Fruit fly (Drosophila melanogaster) whole organism, embryonic: ENCODE measurements around the gene CG32700.

ENCODE experiments used
- Atf-2 ChIP-seq: fragments of 200-800 bp; sonication (Bioruptor generic); optimal IDR thresholded peaks from 2 replicates; lab custom pipeline; 2016; ENCODE audit warnings: missing biosample characterization, missing genetic modification characterization
- Blimp-1 ChIP-seq: fragments of 200-800 bp; sonication (Bioruptor generic); optimal IDR thresholded peaks from 3 replicates; lab custom pipeline; 2018; ENCODE audit warnings: missing biosample characterization, missing genetic modification characterization, mild to moderate bottlenecking, moderate library complexity, missing genetic modification reagents
- CG10267 ChIP-seq: fragments of 200-800 bp; sonication (Bioruptor generic); optimal IDR thresholded peaks from 2 replicates; lab custom pipeline; 2018; ENCODE audit warnings: missing biosample characterization, mild to moderate bottlenecking, missing genetic modification characterization, moderate library complexity
- CG10543 ChIP-seq: fragments of 200-800 bp; sonication (Bioruptor generic); optimal IDR thresholded peaks from 3 replicates; lab custom pipeline; 2017; ENCODE audit warnings: missing biosample characterization, mild to moderate bottlenecking, missing genetic modification characterization, moderate library complexity
- CG10979 ChIP-seq: fragments of 200-800 bp; sonication (Bioruptor generic); optimal IDR thresholded peaks from 2 replicates; lab custom pipeline; 2018; ENCODE audit warnings: missing biosample characterization, mild to moderate bottlenecking, missing genetic modification characterization, moderate library complexity
- CG12769 ChIP-seq: fragments of 200-800 bp; sonication (Bioruptor generic); optimal IDR thresholded peaks from 2 replicates; lab custom pipeline; 2019; ENCODE audit warnings: missing biosample characterization, mild to moderate bottlenecking, missing genetic modification characterization, moderate library complexity
- CG14710 ChIP-seq: fragments of 200-800 bp; sonication (Bioruptor generic); optimal IDR thresholded peaks from 3 replicates; lab custom pipeline; 2019; ENCODE audit warnings: missing biosample characterization, mild to moderate bottlenecking, missing genetic modification characterization, moderate library complexity
- CG1603 ChIP-seq: fragments of 200-800 bp; sonication (Bioruptor generic); optimal IDR thresholded peaks from 2 replicates; lab custom pipeline; 2019; ENCODE audit warnings: missing biosample characterization, mild to moderate bottlenecking, missing genetic modification characterization, moderate library complexity
- CG16779 ChIP-seq: fragments of 200-800 bp; sonication (Bioruptor generic); IDR thresholded peaks from 2 replicates; pipeline ENCODE4 v1.3.6; 2022; ENCODE audit warnings: missing biosample characterization, missing genetic modification characterization
- CG30403 ChIP-seq: fragments of 200-800 bp; sonication (Bioruptor generic); optimal IDR thresholded peaks from 3 replicates; lab custom pipeline; 2016; ENCODE audit warnings: missing biosample characterization, missing genetic modification characterization
- CG4854 ChIP-seq: fragments of 200-800 bp; sonication (Bioruptor generic); optimal IDR thresholded peaks from 2 replicates; lab custom pipeline; 2016; ENCODE audit warnings: missing biosample characterization, missing genetic modification characterization, inconsistent platforms
- CG6689 ChIP-seq: fragments of 200-800 bp; sonication (Bioruptor generic); IDR thresholded peaks from 2 replicates; pipeline ENCODE4 v1.3.6; 2022; ENCODE audit warnings: missing biosample characterization, missing genetic modification characterization
- CG7928 ChIP-seq: fragments of 200-800 bp; sonication (Bioruptor generic); optimal IDR thresholded peaks from 2 replicates; lab custom pipeline; 2017; ENCODE audit warnings: missing biosample characterization, mild to moderate bottlenecking, missing genetic modification characterization
- CHES-1-like ChIP-seq: fragments of 200-800 bp; sonication (Bioruptor generic); optimal IDR thresholded peaks from 2 replicates; lab custom pipeline; 2016; ENCODE audit warnings: missing biosample characterization, missing genetic modification characterization
- Camta ChIP-seq: fragments of 200-800 bp; sonication (Bioruptor generic); optimal IDR thresholded peaks from 2 replicates; lab custom pipeline; 2016; ENCODE audit warnings: missing biosample characterization, missing genetic modification characterization
- Deaf1 ChIP-seq: fragments of 200-800 bp; optimal IDR thresholded peaks from 3 replicates; lab custom pipeline; 2019; ENCODE audit warnings: missing biosample characterization, mild to moderate bottlenecking, missing genetic modification characterization, moderate library complexity
- Dip3 ChIP-seq: fragments of 200-800 bp; sonication (Bioruptor generic); optimal IDR thresholded peaks from 3 replicates; lab custom pipeline; 2016; ENCODE audit warnings: missing biosample characterization, missing genetic modification characterization
- Dp ChIP-seq: fragments of 200-800 bp; sonication (Bioruptor generic); optimal IDR thresholded peaks from 2 replicates; lab custom pipeline; 2018; ENCODE audit warnings: missing biosample characterization, mild to moderate bottlenecking, missing genetic modification characterization, moderate library complexity
- Gug ChIP-seq: fragments of 200-800 bp; sonication (Bioruptor generic); IDR thresholded peaks from 4 replicates; pipeline ENCODE4 v1.3.6; 2022; ENCODE audit warnings: missing biosample characterization, missing genetic modification characterization
- H2.0 ChIP-seq: fragments of 200-800 bp; sonication (Bioruptor generic); IDR thresholded peaks from 2 replicates; pipeline ENCODE4 v1.3.6; 2022; ENCODE audit warnings: missing biosample characterization, missing genetic modification characterization
- HmgD ChIP-seq: fragments of 200-800 bp; sonication (Bioruptor generic); optimal IDR thresholded peaks from 3 replicates; lab custom pipeline; 2016; ENCODE audit warnings: missing biosample characterization, missing genetic modification characterization
- Jarid2 ChIP-seq: fragments of 200-800 bp; sonication (Bioruptor generic); optimal IDR thresholded peaks from 3 replicates; lab custom pipeline; 2017; ENCODE audit warnings: mild to moderate bottlenecking, missing biosample characterization, missing genetic modification reagents, missing genetic modification characterization
- MBD-R2 ChIP-seq: fragments of 200-800 bp; sonication (Bioruptor generic); IDR thresholded peaks from 2 replicates; pipeline ENCODE4 v1.3.6; 2022; ENCODE audit warnings: missing biosample characterization, missing genetic modification characterization
- Med ChIP-seq: fragments of 200-800 bp; sonication (Bioruptor generic); peaks from one replicate; lab custom pipeline; 2016; ENCODE audit warnings: missing biosample characterization, missing genetic modification characterization, mild to moderate bottlenecking, inconsistent platforms, moderate library complexity
- Oaz ChIP-seq: fragments of 200-800 bp; sonication (Bioruptor generic); IDR thresholded peaks from 2 replicates; pipeline ENCODE4 v1.3.6; 2022; ENCODE audit warnings: missing biosample characterization, missing genetic modification characterization
- Pdp1 ChIP-seq, 2 experiments: fragments of 200-800 bp; sonication (Bioruptor generic); optimal IDR thresholded peaks; 3 replicates each; lab custom pipeline; 2016; ENCODE audit warnings: missing biosample characterization in 2 of 2, missing genetic modification characterization in 2 of 2, mild to moderate bottlenecking in 1 of 2, moderate library complexity in 1 of 2
- Poxn ChIP-seq: fragments of 200-800 bp; sonication (Bioruptor generic); IDR thresholded peaks from 2 replicates; pipeline ENCODE4 v1.3.6; 2022; ENCODE audit warnings: missing biosample characterization, missing genetic modification characterization
- Sry-β ChIP-seq: fragments of 200-800 bp; sonication (Bioruptor generic); optimal IDR thresholded peaks from 2 replicates; lab custom pipeline; 2018; ENCODE audit warnings: missing biosample characterization, mild to moderate bottlenecking, missing genetic modification characterization, moderate library complexity
- Tbp ChIP-seq: fragments of >200 bp; optimal IDR thresholded peaks from 2 replicates; lab custom pipeline; 2018; ENCODE audit warnings: missing biosample characterization, missing genetic modification characterization
- bigmax ChIP-seq: fragments of 200-800 bp; sonication (Bioruptor generic); optimal IDR thresholded peaks from 2 replicates; lab custom pipeline; 2018; ENCODE audit warnings: missing biosample characterization, mild to moderate bottlenecking, missing genetic modification characterization
- cg ChIP-seq: fragments of 200-800 bp; sonication (Bioruptor generic); optimal IDR thresholded peaks from 3 replicates; lab custom pipeline; 2019; ENCODE audit warnings: missing biosample characterization, mild to moderate bottlenecking, missing genetic modification characterization, moderate library complexity
- dmrt11E ChIP-seq: fragments of 200-800 bp; sonication (Bioruptor generic); optimal IDR thresholded peaks from 3 replicates; lab custom pipeline; 2018; ENCODE audit warnings: missing biosample characterization, mild to moderate bottlenecking, missing genetic modification characterization, moderate library complexity
- emc ChIP-seq: fragments of 200-800 bp; sonication (Bioruptor generic); optimal IDR thresholded peaks from 2 replicates; lab custom pipeline; 2016; ENCODE audit warnings: missing biosample characterization, missing genetic modification characterization
- ewg ChIP-seq: fragments of 200-800 bp; sonication (Bioruptor generic); optimal IDR thresholded peaks from 3 replicates; lab custom pipeline; 2017; ENCODE audit warnings: mild to moderate bottlenecking, missing biosample characterization, missing genetic modification reagents, missing genetic modification characterization
- exex ChIP-seq: fragments of 200-800 bp; sonication (Bioruptor generic); optimal IDR thresholded peaks from 4 replicates; lab custom pipeline; 2018; ENCODE audit warnings: missing biosample characterization, mild to moderate bottlenecking, missing genetic modification characterization, moderate library complexity
- grau ChIP-seq: fragments of 200-800 bp; optimal IDR thresholded peaks from 3 replicates; lab custom pipeline; 2019; ENCODE audit warnings: missing biosample characterization, mild to moderate bottlenecking, missing genetic modification characterization, moderate library complexity
- hb ChIP-seq: fragments of 200-800 bp; sonication (Bioruptor generic); IDR thresholded peaks from 3 replicates; pipeline ENCODE4 v1.3.6; 2022; ENCODE audit warnings: missing biosample characterization, missing genetic modification characterization; ENCODE audit not compliant: partially characterized antibody
- ken ChIP-seq: fragments of 200-800 bp; sonication (Bioruptor generic); IDR thresholded peaks from 3 replicates; pipeline ENCODE4 v1.3.6; 2022; ENCODE audit warnings: missing biosample characterization, missing genetic modification characterization
- mirr ChIP-seq: fragments of 200-800 bp; sonication (Bioruptor generic); optimal IDR thresholded peaks from 3 replicates; lab custom pipeline; 2018; ENCODE audit warnings: missing biosample characterization, mild to moderate bottlenecking, missing genetic modification characterization
- nom ChIP-seq: fragments of 200-800 bp; sonication (Bioruptor generic); optimal IDR thresholded peaks from 2 replicates; lab custom pipeline; 2017; ENCODE audit warnings: missing biosample characterization, missing genetic modification characterization, mild to moderate bottlenecking, moderate library complexity, missing genetic modification reagents
- oc ChIP-seq: fragments of 200-800 bp; sonication (Bioruptor generic); optimal IDR thresholded peaks from 2 replicates; lab custom pipeline; 2018; ENCODE audit warnings: missing biosample characterization, mild to moderate bottlenecking, missing genetic modification characterization, moderate library complexity
- otp ChIP-seq: fragments of 200-800 bp; sonication (Bioruptor generic); IDR thresholded peaks from 3 replicates; pipeline ENCODE4, ENCODE4 v1.3.6; 2022; ENCODE audit warnings: missing biosample characterization, missing genetic modification characterization
- p53 ChIP-seq: fragments of 200-800 bp; sonication (Bioruptor generic); optimal IDR thresholded peaks from 2 replicates; lab custom pipeline; 2016; ENCODE audit warnings: missing biosample characterization, missing genetic modification characterization
- pzg ChIP-seq: fragments of 200-800 bp; sonication (Bioruptor generic); optimal IDR thresholded peaks from 3 replicates; lab custom pipeline; 2018; ENCODE audit warnings: missing biosample characterization, mild to moderate bottlenecking, missing genetic modification characterization, moderate library complexity
- repo ChIP-seq: fragments of 200-800 bp; sonication (Bioruptor generic); optimal IDR thresholded peaks from 2 replicates; lab custom pipeline; 2016; ENCODE audit warnings: missing biosample characterization, missing genetic modification characterization
- seq ChIP-seq: fragments of 200-800 bp; sonication (Bioruptor generic); IDR thresholded peaks from 2 replicates; pipeline ENCODE4 v1.3.6; 2022; ENCODE audit warnings: missing biosample characterization, missing genetic modification characterization
- sisA ChIP-seq: fragments of 200-800 bp; sonication (Bioruptor generic); IDR thresholded peaks from 2 replicates; pipeline ENCODE4 v1.3.6; 2022; ENCODE audit warnings: missing biosample characterization, missing genetic modification characterization
- slp2 ChIP-seq: fragments of 200-800 bp; sonication (Bioruptor generic); optimal IDR thresholded peaks from 2 replicates; lab custom pipeline; 2016; ENCODE audit warnings: missing biosample characterization, missing genetic modification characterization
- ttk ChIP-seq: fragments of 200-800 bp; sonication (Bioruptor generic); IDR thresholded peaks from 2 replicates; pipeline ENCODE4 v2.1.2; 2022; ENCODE audit warnings: missing biosample characterization, missing genetic modification characterization
- twi ChIP-seq: fragments of 200-800 bp; optimal IDR thresholded peaks from 2 replicates; lab custom pipeline; 2019; ENCODE audit warnings: missing biosample characterization, mild to moderate bottlenecking, missing genetic modification characterization, moderate library complexity
- wdn ChIP-seq: fragments of 200-800 bp; sonication (Bioruptor generic); IDR thresholded peaks from 2 replicates; pipeline ENCODE4 v1.3.6; 2022; ENCODE audit warnings: missing biosample characterization, missing genetic modification characterization
- zfh2 ChIP-seq: fragments of 200-800 bp; sonication (Bioruptor generic); optimal IDR thresholded peaks from 2 replicates; lab custom pipeline; 2016; ENCODE audit warnings: missing biosample characterization, missing genetic modification characterization

Gene CG32700

dm6 chrX:9587881-9588280 lies 37.2 kb upstream of the CG32700 start:
- TF ChIP-seq Blimp-1 (GFP tag; lab: Kevin White, UChicago) (no peak), repo (GFP tag; lab: Kevin White, UChicago) (no peak), zfh2 (GFP tag; lab: Kevin White, UChicago) (no peak), Sry-β (GFP tag; lab: Kevin White, UChicago) (no peak), ken (GFP tag; lab: Robert Waterston, UW) (no peak), CG6689 (no peak), wdn (GFP tag; lab: Robert Waterston, UW) (no peak), nom (GFP tag; lab: Kevin White, UChicago) (no peak), CG14710 (tag; lab: Kevin White, UChicago) (no peak), sisA (GFP tag; lab: Robert Waterston, UW) (peak; percentile 32), grau (tag; lab: Kevin White, UChicago) (peak; percentile 84), CG30403 (GFP tag; lab: Kevin White, UChicago) (no peak), oc (tag; lab: Kevin White, UChicago) (no peak), otp (no peak), H2.0 (GFP tag; lab: Robert Waterston, UW) (no peak), ttk (GFP tag; lab: Robert Waterston, UW) (0 out of 2 replicates have a peak, but pooled peaks have one; percentile 11), mirr (GFP tag; lab: Kevin White, UChicago) (no peak), exex (no peak), CG7928 (GFP tag; lab: Kevin White, UChicago) (no peak), Gug (GFP tag; lab: Robert Waterston, UW) (peak; percentile 35; the same call in 1 of the 4 replicates), twi (tag; lab: Kevin White, UChicago) (no peak), Dp (GFP tag; lab: Kevin White, UChicago) (no peak), Deaf1 (tag; lab: Kevin White, UChicago) (no peak), CG16779 (GFP tag; lab: Robert Waterston, UW) (no peak), p53 (GFP tag; lab: Kevin White, UChicago) (no peak), Atf-2 (GFP tag; lab: Kevin White, UChicago) (no peak), CG4854 (GFP tag; lab: Kevin White, UChicago) (no peak), Pdp1 (GFP tag; optimal IDR thresholded peaks at IDR 0.05; lab: Kevin White, UChicago) (peak; percentile 16 to 40), hb (GFP tag; lab: Robert Waterston, UW) (no peak), ewg (GFP tag; lab: Kevin White, UChicago) (no peak), Poxn (no peak), CG12769 (peak; percentile 14), MBD-R2 (no peak), Dip3 (GFP tag; lab: Kevin White, UChicago) (no peak), CG10979 (no peak), CG10267 (tag; lab: Kevin White, UChicago) (no peak), HmgD (no peak), Tbp (no peak), Camta (GFP tag; lab: Kevin White, UChicago) (no peak), CG10543 (GFP tag; lab: Kevin White, UChicago) (no peak), Med (GFP tag; lab: Kevin White, UChicago) (peak; percentile 85), Oaz (GFP tag; lab: Robert Waterston, UW) (no peak), seq (GFP tag; lab: Robert Waterston, UW) (no peak), CG1603 (tag; lab: Kevin White, UChicago) (no peak), bigmax (GFP tag; lab: Kevin White, UChicago) (no peak), pzg (GFP tag; lab: Kevin White, UChicago) (no peak), dmrt11E (no peak), cg (GFP tag; lab: Kevin White, UChicago) (peak; percentile 15), Jarid2 (GFP tag; lab: Kevin White, UChicago) (no peak), slp2 (no peak), CHES-1-like (no peak), emc (no peak)
